Worm (Caenorhabditis elegans) whole organism, mixed stage, embryonic: ENCODE data around the gene C03B1.14.

ENCODE experiments used
- blmp-1 ChIP-seq: fragments of 150-350 bp; optimal IDR thresholded peaks from 2 replicates; lab custom pipeline; 2014; ENCODE audit warnings: missing biosample characterization, missing genetic modification characterization
- ceh-83 ChIP-seq: fragments of 200-800 bp; sonication (Bioruptor generic); optimal IDR thresholded peaks from 2 replicates; lab custom pipeline; 2018; ENCODE audit warnings: mild to moderate bottlenecking, missing genetic modification characterization, missing compliant biosample characterization
- elt-3 ChIP-seq: fragments of 150-350 bp; optimal IDR thresholded peaks from 2 replicates; lab custom pipeline; 2014; ENCODE audit warnings: missing biosample characterization, missing genetic modification characterization
- lin-13 ChIP-seq: fragments of 150-350 bp; optimal IDR thresholded peaks from 2 replicates; lab custom pipeline; 2014; ENCODE audit warnings: missing biosample characterization, missing genetic modification characterization
- lsy-2 ChIP-seq: fragments of 150-350 bp; optimal IDR thresholded peaks from 2 replicates; lab custom pipeline; 2014; ENCODE audit warnings: missing biosample characterization, missing genetic modification characterization
- nhr-12 ChIP-seq: fragments of 150-350 bp; optimal IDR thresholded peaks from 2 replicates; lab custom pipeline; 2014; ENCODE audit warnings: missing biosample characterization, missing genetic modification characterization
- nhr-237 ChIP-seq: fragments of 150-350 bp; optimal IDR thresholded peaks from 2 replicates; lab custom pipeline; 2014; ENCODE audit warnings: missing biosample characterization, missing genetic modification characterization
- snpc-4 ChIP-seq: fragments of 150-350 bp; optimal IDR thresholded peaks from 2 replicates; lab custom pipeline; 2014; ENCODE audit warnings: missing biosample characterization, missing genetic modification characterization
- unc-62 ChIP-seq: fragments of 150-350 bp; optimal IDR thresholded peaks from 2 replicates; lab custom pipeline; 2014; ENCODE audit warnings: missing biosample characterization, missing genetic modification reagents, missing genetic modification characterization

DNA sequence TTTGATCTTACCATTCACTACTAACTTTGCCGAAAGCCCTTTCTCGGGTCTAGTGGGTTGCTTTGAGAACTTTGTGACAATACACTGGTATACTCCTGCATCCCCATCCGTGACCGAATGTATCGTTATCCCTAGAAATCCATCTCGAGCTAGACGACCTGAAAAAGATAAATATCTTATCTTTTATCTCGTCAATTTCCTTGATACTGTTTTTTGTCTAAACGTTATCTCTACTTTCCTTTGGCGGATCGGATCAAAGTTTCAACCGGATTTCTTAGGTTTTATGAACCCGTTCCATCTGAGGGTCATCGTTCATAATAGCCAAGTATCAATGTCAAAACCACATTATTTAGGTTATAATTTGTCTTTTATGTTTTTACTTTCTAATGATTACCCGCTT is 24.0 kb upstream of the C03B1.14 start:
- TF ChIP-seq blmp-1 (tag; lab: Kevin White, UChicago) (no peak), elt-3 (tag; lab: Kevin White, UChicago) (no peak), unc-62 (GFP tag; lab: Kevin White, UChicago) (no peak), lsy-2 (no peak), lin-13 (tag; lab: Kevin White, UChicago) (no peak), ceh-83 (no peak), nhr-12 (no peak), nhr-237 (tag; lab: Kevin White, UChicago) (no peak), snpc-4 (tag; lab: Kevin White, UChicago) (no peak)
